Worm (Caenorhabditis elegans) whole organism, L4/young adult: Measurements from ENCODE around the gene C15B12.2.

Experiments
- dao-5 ChIP-seq: sonication (generic microtip); optimal IDR thresholded peaks from 2 replicates; lab custom pipeline; 2016; ENCODE audit warnings: missing genotype, missing genetic modification characterization, moderate library complexity, missing compliant biosample characterization
- him-1 ChIP-seq: sonication (generic microtip); optimal IDR thresholded peaks from 2 replicates; lab custom pipeline; 2016; ENCODE audit warnings: missing genotype, missing genetic modification reagents, missing genetic modification characterization, missing compliant biosample characterization

- TF ChIP-seq him-1 (no peak), dao-5 (no peak)
These were observed 14.3 kb upstream of the C15B12.2 start, which contains the start of gene fah-1 for ce11 chrX:6448866-6449400.
